Fruit fly (Drosophila melanogaster) whole organism, embryonic: ENCODE measurements around the gene Gale.

ENCODE experiments used
- Atf3 ChIP-seq: fragments of 200-800 bp; sonication (Bioruptor generic); optimal IDR thresholded peaks from 3 replicates; lab custom pipeline; 2016; ENCODE audit warnings: missing biosample characterization, missing genetic modification characterization
- BEAF-32 ChIP-seq: fragments of 200-800 bp; sonication (Bioruptor generic); optimal IDR thresholded peaks from 3 replicates; lab custom pipeline; 2017; ENCODE audit warnings: missing biosample characterization, missing genetic modification characterization, mild to moderate bottlenecking, moderate library complexity, missing genetic modification reagents
- CG10209 ChIP-seq: fragments of 200-800 bp; sonication (Bioruptor generic); optimal IDR thresholded peaks from 3 replicates; lab custom pipeline; 2017; ENCODE audit warnings: missing biosample characterization, mild to moderate bottlenecking, missing genetic modification characterization, missing genetic modification reagents
- CG10274 ChIP-seq: fragments of 200-800 bp; sonication (Bioruptor generic); optimal IDR thresholded peaks from 3 replicates; lab custom pipeline; 2017; ENCODE audit warnings: missing biosample characterization, mild to moderate bottlenecking, missing genetic modification characterization
- CG10654 ChIP-seq: fragments of 200-800 bp; sonication (Bioruptor generic); optimal IDR thresholded peaks from 2 replicates; lab custom pipeline; 2016; ENCODE audit warnings: missing biosample characterization, missing genetic modification characterization
- CG12071 ChIP-seq: fragments of 200-800 bp; sonication (Bioruptor generic); optimal IDR thresholded peaks from 3 replicates; lab custom pipeline; 2018; ENCODE audit warnings: missing biosample characterization, mild to moderate bottlenecking, missing genetic modification characterization
- CG14710 ChIP-seq: fragments of 200-800 bp; sonication (Bioruptor generic); optimal IDR thresholded peaks from 3 replicates; lab custom pipeline; 2019; ENCODE audit warnings: missing biosample characterization, mild to moderate bottlenecking, missing genetic modification characterization, moderate library complexity
- CG15011 ChIP-seq: fragments of 200-800 bp; sonication (Bioruptor generic); optimal IDR thresholded peaks from 3 replicates; lab custom pipeline; 2018; ENCODE audit warnings: missing biosample characterization, mild to moderate bottlenecking, missing genetic modification characterization
- CG1529 ChIP-seq: fragments of 200-800 bp; sonication (Bioruptor generic); optimal IDR thresholded peaks from 3 replicates; lab custom pipeline; 2018; ENCODE audit warnings: missing biosample characterization, missing genetic modification characterization
- CG15479 ChIP-seq: fragments of 200-800 bp; sonication (Bioruptor generic); optimal IDR thresholded peaks from 3 replicates; lab custom pipeline; 2019; ENCODE audit warnings: missing biosample characterization, mild to moderate bottlenecking, missing genetic modification characterization, moderate library complexity
- CG1602 ChIP-seq: fragments of 200-800 bp; sonication (Bioruptor generic); optimal IDR thresholded peaks from 3 replicates; lab custom pipeline; 2016; ENCODE audit warnings: missing biosample characterization, missing genetic modification characterization
- CG17568 ChIP-seq: fragments of 200-800 bp; sonication (Bioruptor generic); optimal IDR thresholded peaks from 2 replicates; lab custom pipeline; 2018; ENCODE audit warnings: missing biosample characterization, mild to moderate bottlenecking, missing genetic modification characterization, moderate library complexity
- CG18011 ChIP-seq: fragments of 200-800 bp; sonication (Bioruptor generic); optimal IDR thresholded peaks from 2 replicates; lab custom pipeline; 2017; ENCODE audit warnings: missing biosample characterization, missing genetic modification characterization, mild to moderate bottlenecking, moderate library complexity, missing genotype
- CG18619 ChIP-seq: fragments of 200-800 bp; sonication (Bioruptor generic); optimal IDR thresholded peaks from 3 replicates; lab custom pipeline; 2017; ENCODE audit warnings: missing biosample characterization, mild to moderate bottlenecking, missing genetic modification characterization
- CG2116 ChIP-seq: fragments of 200-800 bp; sonication (Bioruptor generic); optimal IDR thresholded peaks from 3 replicates; lab custom pipeline; 2018; ENCODE audit warnings: missing biosample characterization, mild to moderate bottlenecking, missing genetic modification characterization
- CG2199 ChIP-seq: fragments of 200-800 bp; sonication (Bioruptor generic); IDR thresholded peaks from 3 replicates; pipeline ENCODE4 v1.3.6; 2022; ENCODE audit warnings: missing biosample characterization, missing genetic modification characterization
- CG2889 ChIP-seq: fragments of 200-800 bp; sonication (Bioruptor generic); IDR thresholded peaks from 3 replicates; pipeline ENCODE4 v1.3.6; 2022; ENCODE audit warnings: missing biosample characterization, missing genetic modification characterization
- CG30431 ChIP-seq: fragments of 200-800 bp; sonication (Bioruptor generic); optimal IDR thresholded peaks from 2 replicates; lab custom pipeline; 2017; ENCODE audit warnings: missing biosample characterization, missing genetic modification characterization
- CG32767 ChIP-seq: fragments of 200-800 bp; sonication (Bioruptor generic); IDR thresholded peaks from 2 replicates; pipeline ENCODE4 v1.3.6; 2022; ENCODE audit warnings: missing biosample characterization, missing genetic modification characterization
- CG34376 ChIP-seq: fragments of 200-800 bp; sonication (Bioruptor generic); optimal IDR thresholded peaks from 2 replicates; lab custom pipeline; 2018; ENCODE audit warnings: missing biosample characterization, mild to moderate bottlenecking, missing genetic modification characterization
- CG4424 ChIP-seq: fragments of 200-800 bp; sonication (Bioruptor generic); optimal IDR thresholded peaks from 3 replicates; lab custom pipeline; 2016; ENCODE audit warnings: missing biosample characterization, missing genetic modification characterization
- CG5245 ChIP-seq: fragments of 200-800 bp; sonication (Bioruptor generic); optimal IDR thresholded peaks from 3 replicates; lab custom pipeline; 2016; ENCODE audit warnings: missing biosample characterization, missing genetic modification characterization
- CG6765 ChIP-seq: fragments of 200-800 bp; sonication (Bioruptor generic); optimal IDR thresholded peaks from 3 replicates; lab custom pipeline; 2017; ENCODE audit warnings: missing biosample characterization, mild to moderate bottlenecking, missing genetic modification characterization
- CHES-1-like ChIP-seq: fragments of 200-800 bp; sonication (Bioruptor generic); optimal IDR thresholded peaks from 2 replicates; lab custom pipeline; 2016; ENCODE audit warnings: missing biosample characterization, missing genetic modification characterization
- Camta ChIP-seq: fragments of 200-800 bp; sonication (Bioruptor generic); optimal IDR thresholded peaks from 2 replicates; lab custom pipeline; 2016; ENCODE audit warnings: missing biosample characterization, missing genetic modification characterization
- Chrac-16 ChIP-seq: fragments of 200-800 bp; sonication (Bioruptor generic); optimal IDR thresholded peaks from 3 replicates; lab custom pipeline; 2016; ENCODE audit warnings: missing biosample characterization, missing genetic modification characterization
- Doc2 ChIP-seq: fragments of 200-800 bp; sonication (Bioruptor generic); IDR thresholded peaks from 2 replicates; pipeline ENCODE4 v1.3.6; 2022; ENCODE audit warnings: missing biosample characterization, missing genetic modification characterization
- Doc3 ChIP-seq: fragments of 200-800 bp; sonication (Bioruptor generic); IDR thresholded peaks from 3 replicates; pipeline ENCODE4 v1.3.6; 2022; ENCODE audit warnings: missing biosample characterization, missing genetic modification characterization; ENCODE audit not compliant: partially characterized antibody
- Dp ChIP-seq: fragments of 200-800 bp; sonication (Bioruptor generic); optimal IDR thresholded peaks from 2 replicates; lab custom pipeline; 2018; ENCODE audit warnings: missing biosample characterization, mild to moderate bottlenecking, missing genetic modification characterization, moderate library complexity
- Ets97D ChIP-seq: fragments of 200-800 bp; sonication (Bioruptor generic); optimal IDR thresholded peaks from 3 replicates; lab custom pipeline; 2016; ENCODE audit warnings: missing biosample characterization, missing genetic modification characterization
- HLH3B ChIP-seq: fragments of 200-800 bp; sonication (Bioruptor generic); IDR thresholded peaks from 2 replicates; pipeline ENCODE4 v1.3.6; 2022; ENCODE audit warnings: missing biosample characterization, missing genetic modification characterization
- Kr ChIP-seq: fragments of 200-800 bp; sonication (Bioruptor generic); optimal IDR thresholded peaks from 2 replicates; lab custom pipeline; 2017; ENCODE audit warnings: missing biosample characterization, mild to moderate bottlenecking, missing genetic modification characterization
- Mad ChIP-seq: fragments of 200-800 bp; sonication (Bioruptor generic); optimal IDR thresholded peaks from 2 replicates; lab custom pipeline; 2016; ENCODE audit warnings: missing biosample characterization, missing genetic modification characterization
- Side ChIP-seq: fragments of 200-800 bp; sonication (Bioruptor generic); optimal IDR thresholded peaks from 2 replicates; lab custom pipeline; 2016; ENCODE audit warnings: missing biosample characterization, missing genetic modification characterization
- Sin3A ChIP-seq: fragments of >200 bp; optimal IDR thresholded peaks from 2 replicates; lab custom pipeline; 2018
- cato ChIP-seq: fragments of 200-800 bp; sonication (Bioruptor generic); optimal IDR thresholded peaks from 2 replicates; lab custom pipeline; 2016; ENCODE audit warnings: missing biosample characterization, missing genetic modification characterization, borderline replicate concordance
- chinmo ChIP-seq: fragments of 200-800 bp; sonication (Bioruptor generic); IDR thresholded peaks from 4 replicates; pipeline ENCODE4 v1.3.6; 2022; ENCODE audit warnings: missing biosample characterization, missing genetic modification characterization; ENCODE audit not compliant: partially characterized antibody
- emc ChIP-seq: fragments of 200-800 bp; sonication (Bioruptor generic); optimal IDR thresholded peaks from 2 replicates; lab custom pipeline; 2016; ENCODE audit warnings: missing biosample characterization, missing genetic modification characterization
- gcm ChIP-seq: fragments of 200-800 bp; sonication (Bioruptor generic); optimal IDR thresholded peaks from 2 replicates; lab custom pipeline; 2019; ENCODE audit warnings: missing biosample characterization, mild to moderate bottlenecking, missing genetic modification characterization, moderate library complexity
- gt ChIP-seq: fragments of 200-800 bp; sonication (Bioruptor generic); IDR thresholded peaks from 2 replicates; pipeline ENCODE4 v1.3.6; 2022; ENCODE audit warnings: missing biosample characterization, missing genetic modification characterization
- kay ChIP-seq: fragments of 200-800 bp; sonication (Bioruptor generic); optimal IDR thresholded peaks from 2 replicates; lab custom pipeline; 2016; ENCODE audit warnings: missing biosample characterization, missing genetic modification characterization
- ken ChIP-seq: fragments of 200-800 bp; sonication (Bioruptor generic); IDR thresholded peaks from 3 replicates; pipeline ENCODE4 v1.3.6; 2022; ENCODE audit warnings: missing biosample characterization, missing genetic modification characterization
- ro ChIP-seq: fragments of 200-800 bp; sonication (Bioruptor generic); IDR thresholded peaks from 2 replicates; pipeline ENCODE4 v1.3.6; 2022; ENCODE audit warnings: missing biosample characterization, missing genetic modification characterization
- so ChIP-seq: fragments of 200-800 bp; sonication (Bioruptor generic); IDR thresholded peaks from 3 replicates; pipeline ENCODE4 v1.3.6; 2022; ENCODE audit warnings: missing biosample characterization, missing genetic modification characterization
- sqz ChIP-seq: fragments of 200-800 bp; sonication (Bioruptor generic); optimal IDR thresholded peaks from 3 replicates; lab custom pipeline; 2018; ENCODE audit warnings: missing biosample characterization, mild to moderate bottlenecking, missing genetic modification characterization
- ssp ChIP-seq: fragments of 200-800 bp; sonication (Bioruptor generic); IDR thresholded peaks from 2 replicates; pipeline ENCODE4 v1.3.6; 2022; ENCODE audit warnings: missing biosample characterization, missing genetic modification characterization
- sug ChIP-seq: fragments of 200-800 bp; optimal IDR thresholded peaks from 2 replicates; lab custom pipeline; 2019; ENCODE audit warnings: missing biosample characterization, mild to moderate bottlenecking, missing genetic modification characterization, moderate library complexity
- tup ChIP-seq: fragments of 200-800 bp; sonication (Bioruptor generic); optimal IDR thresholded peaks from 2 replicates; lab custom pipeline; 2016; ENCODE audit warnings: missing biosample characterization, mild to moderate bottlenecking, missing genetic modification characterization, moderate library complexity
- z ChIP-seq: fragments of 200-800 bp; sonication (Bioruptor generic); IDR thresholded peaks from 3 replicates; pipeline ENCODE4 v1.3.6; 2022; ENCODE audit warnings: missing biosample characterization, missing genetic modification characterization
- zfh1 ChIP-seq: fragments of 200-800 bp; sonication (Bioruptor generic); IDR thresholded peaks from 3 replicates; pipeline ENCODE4 v1.3.6; 2022; ENCODE audit warnings: missing biosample characterization, missing genetic modification characterization

The Gale gene

dm6 chr3L:699368-700150 is 51.2 kb downstream of the Gale start (continued):
- peak; percentile 97 for TF ChIP-seq CG15479
- TF ChIP-seq Sin3A (lab: Kevin White, UChicago), result peak; percentile 3
- TF ChIP-seq Camta (GFP tag; lab: Kevin White, UChicago), result peak; percentile 8
- TF ChIP-seq CG10209 (GFP tag; lab: Kevin White, UChicago), result peak; percentile 97
- no peak for TF ChIP-seq CG6765 (GFP tag; lab: Kevin White, UChicago)
- TF ChIP-seq Atf3, result no peak
- TF ChIP-seq CG18619 (GFP tag; lab: Kevin White, UChicago), result peak; percentile 47
- no peak for TF ChIP-seq CG12071 (GFP tag; lab: Kevin White, UChicago)
- TF ChIP-seq gt (GFP tag; lab: Robert Waterston, UW), result no peak
- no peak for TF ChIP-seq Side (GFP tag; lab: Kevin White, UChicago)
- peak; percentile 33 for TF ChIP-seq CG14710 (tag; lab: Kevin White, UChicago)
- no peak for TF ChIP-seq CG34376 (GFP tag; lab: Kevin White, UChicago)
- peak; percentile 59 for TF ChIP-seq Chrac-16 (GFP tag; lab: Kevin White, UChicago)
- no peak for TF ChIP-seq ken
- TF ChIP-seq CG2199 (GFP tag; lab: Robert Waterston, UW), result no peak
- no peak for TF ChIP-seq z (GFP tag; lab: Robert Waterston, UW)
- TF ChIP-seq zfh1 (GFP tag; lab: Robert Waterston, UW), result 0 out of 3 replicates have a peak, but pooled peaks have one; percentile 15
- TF ChIP-seq emc, result no peak
- no peak for TF ChIP-seq HLH3B (GFP tag; lab: Robert Waterston, UW)
- no peak for TF ChIP-seq Ets97D (GFP tag; lab: Kevin White, UChicago)
- TF ChIP-seq CG2116 (GFP tag; lab: Kevin White, UChicago), result no peak
- peak; percentile 17 for TF ChIP-seq CHES-1-like (GFP tag; lab: Kevin White, UChicago)
- no peak for TF ChIP-seq CG1529 (GFP tag; lab: Kevin White, UChicago)
- no peak for TF ChIP-seq CG32767
- TF ChIP-seq CG30431 (GFP tag; lab: Kevin White, UChicago), result peak; percentile 14
- TF ChIP-seq sug (tag; lab: Kevin White, UChicago), result peak; percentile 54
- TF ChIP-seq CG18011, result no peak
- peak; percentile 9 for TF ChIP-seq CG17568 (GFP tag; lab: Kevin White, UChicago)
- TF ChIP-seq cato (GFP tag; lab: Kevin White, UChicago), result peak; percentile 29
- TF ChIP-seq ssp (GFP tag; lab: Robert Waterston, UW), result 0 out of 2 replicates have a peak, but pooled peaks have one; percentile 4
- no peak for TF ChIP-seq CG5245 (GFP tag; lab: Kevin White, UChicago)
- no peak for TF ChIP-seq Doc2
- no peak for TF ChIP-seq kay
- TF ChIP-seq tup, result no peak
- no peak for TF ChIP-seq so (GFP tag; lab: Robert Waterston, UW)
- TF ChIP-seq ro (GFP tag; lab: Robert Waterston, UW), result no peak
- TF ChIP-seq CG15011 (GFP tag; lab: Kevin White, UChicago), result peak; percentile 39
- TF ChIP-seq Mad, result peak; percentile 38
- TF ChIP-seq CG10274, result no peak
- no peak for TF ChIP-seq CG2889
- TF ChIP-seq Dp (GFP tag; lab: Kevin White, UChicago), result no peak
- no peak for TF ChIP-seq CG10654 (GFP tag; lab: Kevin White, UChicago)
- peak; percentile 65; the same call in 2 of the 4 replicates for TF ChIP-seq chinmo (GFP tag; lab: Robert Waterston, UW)
- TF ChIP-seq sqz, result no peak
- TF ChIP-seq BEAF-32 (GFP tag; lab: Kevin White, UChicago), result no peak
- no peak for TF ChIP-seq gcm (GFP tag; lab: Kevin White, UChicago)
- peak; percentile 63 for TF ChIP-seq CG1602 (GFP tag; lab: Kevin White, UChicago)
- TF ChIP-seq Kr (GFP tag; lab: Kevin White, UChicago), result no peak
- TF ChIP-seq CG4424 (GFP tag; lab: Kevin White, UChicago), result no peak
- no peak for TF ChIP-seq Doc3
